Worm (Caenorhabditis elegans) whole organism, early embryonic: Measurements from ENCODE around the gene frpr-14.

Source experiments
- B0310.2 ChIP-seq: sonication (generic microtip); optimal IDR thresholded peaks from 2 replicates; lab custom pipeline; 2016; ENCODE audit warnings: mild to moderate bottlenecking, missing genetic modification characterization, missing compliant biosample characterization
- ama-1 ChIP-seq: fragments of 150-350 bp; optimal IDR thresholded peaks from 2 replicates; lab custom pipeline; 2014
- ceh-36 ChIP-seq: sonication (generic microtip); optimal IDR thresholded peaks from 2 replicates; lab custom pipeline; 2016; ENCODE audit warnings: missing genetic modification characterization, inconsistent platforms, missing compliant biosample characterization
- ets-7 ChIP-seq: sonication (generic microtip); optimal IDR thresholded peaks from 2 replicates; lab custom pipeline; 2016; ENCODE audit warnings: missing genotype, missing genetic modification characterization, missing compliant biosample characterization
- flt-1 ChIP-seq: fragments of 200-800 bp; sonication (Bioruptor generic); IDR thresholded peaks from 2 replicates; pipeline ENCODE4 v1.3.6; 2022; ENCODE audit warnings: missing genetic modification characterization, missing compliant biosample characterization
- hmbx-1 ChIP-seq: sonication (generic microtip); optimal IDR thresholded peaks from 2 replicates; lab custom pipeline; 2016; ENCODE audit warnings: mild to moderate bottlenecking, missing genetic modification characterization, missing compliant biosample characterization
- pes-1 ChIP-seq: fragments of 200-800 bp; sonication (Bioruptor generic); IDR thresholded peaks from 2 replicates; pipeline ENCODE4 v1.3.6; 2022; ENCODE audit warnings: missing genetic modification reagents, missing genetic modification characterization, missing compliant biosample characterization
- sea-1 ChIP-seq: fragments of 200-800 bp; sonication (Bioruptor generic); conservative IDR thresholded peaks from 2 replicates; pipeline ENCODE4 v1.3.6; 2022; ENCODE audit warnings: missing genetic modification characterization, missing compliant biosample characterization

DNA sequence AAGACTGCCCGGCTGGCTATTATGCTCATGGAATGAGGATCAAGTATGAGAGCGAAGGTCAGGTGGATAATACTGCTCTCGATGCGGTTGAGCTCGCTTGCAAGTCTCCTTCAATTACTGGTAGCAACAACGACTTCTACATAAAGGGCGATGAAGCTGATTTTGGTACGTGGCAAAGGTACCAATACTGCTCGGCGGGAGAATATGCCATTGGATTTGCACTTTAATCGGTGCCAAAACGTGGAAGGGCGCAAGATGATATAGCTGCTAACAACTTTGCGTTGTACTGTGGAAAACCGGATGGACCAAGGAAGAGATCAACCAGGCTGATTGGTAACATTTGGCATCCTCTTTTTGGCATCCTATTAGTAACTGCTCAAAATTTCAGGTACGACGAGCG, 17.1 kb downstream of the frpr-14 start:
- no peak for TF ChIP-seq sea-1 (GFP tag; lab: Robert Waterston, UW)
- TF ChIP-seq ama-1, result no peak
- no peak for TF ChIP-seq pes-1 (GFP tag; lab: Robert Waterston, UW)
- no peak for TF ChIP-seq flt-1 (GFP tag; lab: Robert Waterston, UW)
- TF ChIP-seq hmbx-1 (tag; lab: Kevin White, UChicago), result no peak
- TF ChIP-seq B0310.2 (tag; lab: Kevin White, UChicago), result no peak
- TF ChIP-seq ceh-36 (tag; lab: Kevin White, UChicago), result no peak
- no peak for TF ChIP-seq ets-7 (tag; lab: Kevin White, UChicago)
